Worm (Caenorhabditis elegans): ENCODE measurements around the gene cup-15.

cup-15 gene

ce11 chrII:9323660-9324059, 29.1 kb upstream of the cup-15 start, which contains the start of gene egli-1:
Gene egli-1 (plus strand): TSS chrII:9323960.
- TF ChIP-seq him-1 (tag; optimal IDR thresholded peaks at IDR 0.05), result no peak
- no peak for TF ChIP-seq W03F9.2 (tag; optimal IDR thresholded peaks at IDR 0.05)
- TF ChIP-seq dao-5 (tag; optimal IDR thresholded peaks at IDR 0.05), result no peak

- TF ChIP-seq him-1 (tag; optimal IDR thresholded peaks at IDR 0.05), result no peak
- no peak for TF ChIP-seq dao-5 (tag; optimal IDR thresholded peaks at IDR 0.05)
- no peak for TF ChIP-seq W03F9.2 (tag; optimal IDR thresholded peaks at IDR 0.05)
These were observed 27.9 kb upstream of the cup-15 start, which contains the start of gene eat-3 for ce11 chrII:9324824-9325351. Gene eat-3 (plus strand): TSS chrII:9324874.

DNA sequence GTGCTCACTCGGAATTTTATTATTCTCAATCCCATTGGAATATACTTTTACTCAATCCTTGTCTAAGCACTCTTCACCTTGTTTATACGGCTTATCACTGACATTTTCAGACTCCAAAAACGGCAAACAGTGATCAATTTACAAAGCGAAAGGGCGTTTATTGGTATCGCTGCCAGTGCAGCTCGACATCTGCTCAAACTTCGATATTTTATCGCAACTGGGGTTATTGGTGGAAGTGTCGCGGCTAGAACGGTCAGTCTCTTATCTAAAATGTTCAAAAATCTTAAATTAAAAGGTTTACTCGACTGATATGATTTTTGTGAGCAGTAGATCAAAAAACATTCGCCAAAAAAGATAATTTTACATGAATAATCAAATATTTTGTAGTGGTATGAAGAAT, 27.2 kb upstream of the cup-15 start:
- TF ChIP-seq him-1 (tag; optimal IDR thresholded peaks at IDR 0.05) (no peak), dao-5 (tag; optimal IDR thresholded peaks at IDR 0.05) (no peak), W03F9.2 (tag; optimal IDR thresholded peaks at IDR 0.05) (no peak)

ce11 chrII:9329474-9329873, 23.3 kb upstream of the cup-15 start, which contains the start of gene wbp-2:
Gene wbp-2 (plus strand): TSS chrII:9329774.
- TF ChIP-seq dao-5 (tag; optimal IDR thresholded peaks at IDR 0.05), result no peak
- no peak for TF ChIP-seq W03F9.2 (tag; optimal IDR thresholded peaks at IDR 0.05)
- TF ChIP-seq him-1 (tag; optimal IDR thresholded peaks at IDR 0.05), result no peak

DNA sequence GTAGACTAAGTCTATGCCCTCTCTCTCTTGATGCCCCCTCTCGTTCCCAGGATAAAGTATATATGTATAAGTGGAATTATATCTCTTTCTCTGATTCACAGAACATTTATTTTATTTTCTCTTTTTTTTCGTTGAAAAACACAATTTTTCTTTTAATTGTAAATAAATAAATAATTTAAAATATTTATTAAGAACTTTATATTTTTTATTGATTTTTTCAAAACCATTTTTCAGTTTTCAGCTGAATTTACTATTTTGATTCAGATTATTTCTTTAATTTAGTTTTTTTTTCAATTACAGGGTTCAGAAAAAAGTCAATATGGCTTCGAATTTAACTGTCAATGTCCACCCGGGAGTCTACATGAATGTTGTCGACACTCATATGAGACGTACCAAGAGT, 21.5 kb upstream of the cup-15 start, which contains the start of gene eif-3.F:
eif-3.F (plus strand) TSS at position 301 of the 400 bp plus-strand sequence.
- no peak for TF ChIP-seq W03F9.2 (tag; optimal IDR thresholded peaks at IDR 0.05)
- TF ChIP-seq dao-5 (tag; optimal IDR thresholded peaks at IDR 0.05), result no peak
- no peak for TF ChIP-seq him-1 (tag; optimal IDR thresholded peaks at IDR 0.05)

ce11 chrII:9333034-9333433, 19.8 kb upstream of the cup-15 start:
- TF ChIP-seq dao-5 (tag; optimal IDR thresholded peaks at IDR 0.05) (no peak), W03F9.2 (tag; optimal IDR thresholded peaks at IDR 0.05) (no peak), him-1 (tag; optimal IDR thresholded peaks at IDR 0.05) (no peak)

DNA sequence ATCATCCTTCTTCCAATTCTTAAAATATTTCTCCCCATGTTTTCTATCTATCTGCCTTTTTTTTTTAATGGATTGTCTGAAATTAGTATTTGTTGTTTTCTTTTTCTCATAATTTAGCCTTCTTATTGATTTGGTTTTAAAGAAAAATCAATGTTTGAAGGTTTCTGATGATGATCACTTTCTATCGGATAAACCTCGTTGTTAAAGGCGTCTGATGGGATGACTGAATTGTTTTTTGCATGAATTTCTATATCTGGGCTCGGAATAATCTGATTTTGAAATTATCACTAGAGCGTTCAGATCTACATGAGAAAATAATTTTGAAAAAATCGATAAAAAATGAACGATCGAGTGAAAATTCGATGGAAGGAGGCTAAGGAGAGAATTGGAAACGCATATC, 19.1 kb upstream of the cup-15 start, which contains the start of gene scp-1:
scp-1 (plus strand) TSS at position 301 of the 400 bp plus-strand sequence.
- no peak for TF ChIP-seq dao-5 (tag; optimal IDR thresholded peaks at IDR 0.05)
- TF ChIP-seq him-1 (tag; optimal IDR thresholded peaks at IDR 0.05), result no peak
- TF ChIP-seq W03F9.2 (tag; optimal IDR thresholded peaks at IDR 0.05), result no peak

DNA sequence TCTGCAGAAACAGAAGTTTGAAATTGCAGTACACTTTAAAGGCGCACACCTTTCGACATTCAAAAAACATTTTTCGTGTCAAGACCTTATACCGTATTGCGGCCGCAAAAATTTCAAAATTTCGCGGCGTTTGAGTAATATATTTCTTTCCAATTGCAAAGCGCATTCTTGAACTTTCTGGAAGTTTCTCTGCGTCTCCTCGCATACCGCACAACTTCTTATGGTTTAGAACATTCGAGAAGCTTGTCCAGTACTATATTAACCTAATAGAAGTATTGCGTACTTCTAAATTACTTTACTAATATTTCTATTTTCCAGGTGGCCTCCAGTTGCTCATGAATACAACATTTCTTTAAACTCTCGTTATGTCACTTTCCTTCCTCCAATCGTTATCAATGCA, 16.1 kb upstream of the cup-15 start:
- TF ChIP-seq dao-5 (tag; optimal IDR thresholded peaks at IDR 0.05) (no peak), him-1 (tag; optimal IDR thresholded peaks at IDR 0.05) (no peak)

ce11 chrII:9338859-9339258, 13.9 kb upstream of the cup-15 start, which contains the start of gene ttll-12:
Gene ttll-12 (plus strand): TSS chrII:9338997.
- TF ChIP-seq him-1 (tag; optimal IDR thresholded peaks at IDR 0.05) (no peak), W03F9.2 (tag; optimal IDR thresholded peaks at IDR 0.05) (no peak), dao-5 (tag; optimal IDR thresholded peaks at IDR 0.05) (no peak)

DNA sequence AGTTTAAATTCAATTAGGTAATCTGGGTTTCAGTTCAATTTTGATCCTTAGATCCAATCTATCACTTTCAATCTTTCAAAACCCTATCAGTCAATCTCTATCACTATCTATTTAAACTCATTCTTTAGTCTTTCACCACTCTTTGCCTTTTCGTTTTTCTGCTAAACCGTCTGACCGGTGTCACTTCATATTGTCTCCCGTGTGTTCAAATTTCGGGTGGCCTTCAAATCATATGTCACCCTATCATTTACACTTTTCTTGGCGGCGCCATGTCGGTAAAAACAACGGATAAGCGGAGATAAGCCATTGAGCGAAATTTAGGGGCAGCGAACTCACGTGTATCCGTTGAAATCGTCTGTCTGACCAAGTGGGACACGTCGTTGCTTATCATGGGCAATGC, 8.8 kb upstream of the cup-15 start:
- no peak for TF ChIP-seq W03F9.2 (tag; optimal IDR thresholded peaks at IDR 0.05)
- no peak for TF ChIP-seq dao-5 (tag; optimal IDR thresholded peaks at IDR 0.05)
- no peak for TF ChIP-seq him-1 (tag; optimal IDR thresholded peaks at IDR 0.05)

DNA sequence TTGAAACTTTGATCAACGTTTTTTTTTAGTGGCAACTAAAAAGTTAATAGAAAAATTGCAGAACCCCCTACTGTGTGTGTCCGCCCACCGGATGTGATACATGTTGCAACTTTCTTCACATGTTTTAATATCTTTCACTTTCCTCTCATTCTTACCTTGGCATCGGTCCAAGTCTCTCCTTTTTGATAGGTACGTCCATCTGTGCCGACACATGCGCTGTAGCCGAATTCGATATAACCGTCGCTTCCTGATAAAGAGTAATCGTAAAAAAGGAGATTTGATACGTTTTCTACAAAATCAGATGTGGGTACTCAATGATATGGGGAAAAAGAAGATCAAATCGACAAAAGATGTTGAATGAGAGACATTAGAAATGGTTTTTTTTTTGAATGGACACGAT, 7.7 kb upstream of the cup-15 start:
- no peak for TF ChIP-seq him-1 (tag; optimal IDR thresholded peaks at IDR 0.05)
- no peak for TF ChIP-seq W03F9.2 (tag; optimal IDR thresholded peaks at IDR 0.05)
- no peak for TF ChIP-seq dao-5 (tag; optimal IDR thresholded peaks at IDR 0.05)

ce11 chrII:9345794-9346193, 7.0 kb upstream of the cup-15 start:
- no peak for TF ChIP-seq dao-5 (tag; optimal IDR thresholded peaks at IDR 0.05)
- no peak for TF ChIP-seq him-1 (tag; optimal IDR thresholded peaks at IDR 0.05)
- no peak for TF ChIP-seq W03F9.2 (tag; optimal IDR thresholded peaks at IDR 0.05)

ce11 chrII:9346490-9346889, 6.3 kb upstream of the cup-15 start, which contains the start of gene F42A8.1:
Gene F42A8.1 (minus strand): TSS chrII:9346590.
- TF ChIP-seq dao-5 (tag; optimal IDR thresholded peaks at IDR 0.05), result no peak
- TF ChIP-seq W03F9.2 (tag; optimal IDR thresholded peaks at IDR 0.05), result no peak
- no peak for TF ChIP-seq him-1 (tag; optimal IDR thresholded peaks at IDR 0.05)

DNA sequence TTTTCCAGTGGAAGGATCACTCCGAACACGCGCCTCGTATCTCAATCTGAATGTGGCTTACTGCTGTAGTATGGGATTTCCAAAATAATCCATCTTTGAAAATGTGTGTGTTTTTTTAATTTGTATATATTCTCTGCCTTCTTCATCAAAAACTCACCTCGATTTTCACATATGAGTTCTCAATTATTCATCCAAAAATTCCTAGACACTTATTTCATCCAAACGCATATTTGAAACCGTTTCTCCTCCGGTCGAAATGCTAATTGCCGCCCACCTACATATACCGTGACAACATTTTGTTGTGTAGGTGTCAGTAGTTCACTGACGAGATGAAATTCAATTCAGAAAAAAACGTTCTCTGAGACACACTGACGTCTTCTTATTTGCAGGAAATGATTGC, 5.4 kb upstream of the cup-15 start:
- no peak for TF ChIP-seq W03F9.2 (tag; optimal IDR thresholded peaks at IDR 0.05)
- TF ChIP-seq dao-5 (tag; optimal IDR thresholded peaks at IDR 0.05), result no peak
- TF ChIP-seq him-1 (tag; optimal IDR thresholded peaks at IDR 0.05), result no peak

DNA sequence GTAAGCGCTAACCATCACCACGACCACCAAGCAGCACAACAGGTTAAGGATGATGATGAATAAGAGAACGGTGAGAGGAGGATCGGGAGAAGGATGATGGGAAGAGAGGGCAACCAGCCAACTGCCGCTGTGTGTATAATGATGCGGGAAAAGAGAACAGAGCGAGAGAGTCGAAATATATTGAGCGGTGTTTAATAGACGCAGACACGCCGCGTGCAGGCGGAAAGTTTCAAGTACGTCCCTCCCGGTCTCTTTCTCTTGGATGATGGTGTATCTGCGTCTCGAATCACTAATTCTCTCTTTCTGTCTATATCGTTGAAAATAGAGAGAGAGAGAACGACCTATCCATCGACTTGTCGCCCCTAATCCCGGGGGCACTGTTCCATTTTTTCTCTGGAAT, 3.9 kb downstream of the cup-15 start:
- no peak for TF ChIP-seq W03F9.2 (tag; optimal IDR thresholded peaks at IDR 0.05)
- no peak for TF ChIP-seq dao-5 (tag; optimal IDR thresholded peaks at IDR 0.05)
- TF ChIP-seq him-1 (tag; optimal IDR thresholded peaks at IDR 0.05), result no peak

All from whole organism, L4/young adult.